Worm (Caenorhabditis elegans): Measurements from ENCODE around the gene F26F2.1.

The F26F2.1 gene

ce11 chrV:20580511-20581040 is 18.9 kb upstream of the F26F2.1 start, which contains the start of gene F26F2.7 (continued):
- TF ChIP-seq lin-11 (tag; optimal IDR thresholded peaks at IDR 0.05) (peak; percentile 31), ceh-30 (tag; optimal IDR thresholded peaks at IDR 0.05) (peak; percentile 34), ceh-6 (GFP tag; optimal IDR thresholded peaks at IDR 0.05) (no peak), dve-1 (tag; optimal IDR thresholded peaks at IDR 0.05) (no peak), tbx-2 (tag; optimal IDR thresholded peaks at IDR 0.05) (no peak)

ce11 chrV:20579534-20579933 is 17.8 kb upstream of the F26F2.1 start, which contains the start of gene F26F2.8:
Gene F26F2.8 (plus strand): TSS chrV:20579546.
- TF ChIP-seq pros-1 (tag; optimal IDR thresholded peaks at IDR 0.05) (no peak), hlh-8 (tag; optimal IDR thresholded peaks at IDR 0.05) (no peak), fax-1 (tag; optimal IDR thresholded peaks at IDR 0.05) (no peak), tbx-7 (tag; optimal IDR thresholded peaks at IDR 0.05) (no peak), gmeb-2 (tag; optimal IDR thresholded peaks at IDR 0.05) (no peak), ceh-9 (tag; optimal IDR thresholded peaks at IDR 0.05) (no peak), ceh-22 (tag; optimal IDR thresholded peaks at IDR 0.05) (no peak), C38D4.7 (GFP tag; optimal IDR thresholded peaks at IDR 0.05) (no peak), odd-2 (tag; optimal IDR thresholded peaks at IDR 0.05) (no peak), rnt-1 (tag; optimal IDR thresholded peaks at IDR 0.05) (no peak), unc-55 (GFP tag; optimal IDR thresholded peaks at IDR 0.05) (no peak)

ce11 chrV:20574872-20575271 is 13.2 kb upstream of the F26F2.1 start:
- TF ChIP-seq sox-2 (GFP tag; IDR thresholded peaks at IDR 0.05) (no peak), ref-2 (tag; optimal IDR thresholded peaks at IDR 0.05) (no peak), nhr-11 (tag; optimal IDR thresholded peaks at IDR 0.05) (no peak), pha-4 (tag; optimal IDR thresholded peaks at IDR 0.05) (no peak), ceh-19 (GFP tag; optimal IDR thresholded peaks at IDR 0.05) (no peak), unc-3 (GFP tag; conservative IDR thresholded peaks at IDR 0.05) (no peak), unc-3 (tag; optimal IDR thresholded peaks at IDR 0.05) (no peak), hlh-15 (tag; optimal IDR thresholded peaks at IDR 0.05) (no peak), syd-9 (tag; optimal IDR thresholded peaks at IDR 0.05) (no peak), hlh-6 (tag; optimal IDR thresholded peaks at IDR 0.05) (no peak), nhr-232 (tag; optimal IDR thresholded peaks at IDR 0.05) (no peak), unc-55 (GFP tag; optimal IDR thresholded peaks at IDR 0.05) (no peak), eyg-1 (tag; optimal IDR thresholded peaks at IDR 0.05) (no peak), nfya-1 (tag; optimal IDR thresholded peaks at IDR 0.05) (no peak), ceh-14 (tag; optimal IDR thresholded peaks at IDR 0.05) (no peak), ceh-22 (tag; optimal IDR thresholded peaks at IDR 0.05) (no peak), unc-42 (tag; optimal IDR thresholded peaks at IDR 0.05) (no peak), rnt-1 (tag; optimal IDR thresholded peaks at IDR 0.05) (no peak), ceh-31 (tag; optimal IDR thresholded peaks at IDR 0.05) (no peak), tbx-7 (tag; optimal IDR thresholded peaks at IDR 0.05) (no peak), pax-1 (tag; optimal IDR thresholded peaks at IDR 0.05) (no peak)

ce11 chrV:20574314-20574713 is 12.6 kb upstream of the F26F2.1 start, which contains the start of gene clec-263:
Gene clec-263 (plus strand): TSS chrV:20574614.
- TF ChIP-seq C38D4.7 (GFP tag; optimal IDR thresholded peaks at IDR 0.05) (no peak), npax-4 (tag; optimal IDR thresholded peaks at IDR 0.05) (no peak), ceh-2 (tag; optimal IDR thresholded peaks at IDR 0.05) (no peak)

- TF ChIP-seq gmeb-2 (tag; optimal IDR thresholded peaks at IDR 0.05), result no peak
- no peak for TF ChIP-seq ceh-18 (tag; optimal IDR thresholded peaks at IDR 0.05)
- TF ChIP-seq pros-1 (tag; optimal IDR thresholded peaks at IDR 0.05), result no peak
- no peak for TF ChIP-seq dmd-4 (tag; optimal IDR thresholded peaks at IDR 0.05; ENCODE audit: borderline replicate concordance)
- TF ChIP-seq che-1 (tag; optimal IDR thresholded peaks at IDR 0.05), result no peak
- TF ChIP-seq C38D4.7 (GFP tag; optimal IDR thresholded peaks at IDR 0.05), result no peak
- no peak for TF ChIP-seq ceh-45 (GFP tag; IDR thresholded peaks at IDR 0.05)
- TF ChIP-seq pat-9 (tag; optimal IDR thresholded peaks at IDR 0.05), result no peak
- no peak for TF ChIP-seq rnt-1 (tag; optimal IDR thresholded peaks at IDR 0.05)
- no peak for TF ChIP-seq ceh-34 (tag; optimal IDR thresholded peaks at IDR 0.05)
These were observed 11.7 kb upstream of the F26F2.1 start, which contains the start of gene F26F2.5 for ce11 chrV:20573392-20573791. Gene F26F2.5 (plus strand): TSS chrV:20573692.
